Fruit fly (Drosophila melanogaster) whole organism, pupa: ENCODE data around the gene Ndae1.

Source experiments
- CG10348 ChIP-seq: fragments of 200-800 bp; sonication (Bioruptor generic); IDR thresholded peaks from 2 replicates; pipeline ENCODE4 v1.3.6; 2022; ENCODE audit warnings: missing biosample characterization, missing genetic modification characterization
- CG12605 ChIP-seq: fragments of 200-800 bp; sonication (Bioruptor generic); IDR thresholded peaks from 2 replicates; pipeline ENCODE4 v1.3.6; 2022; ENCODE audit warnings: missing biosample characterization, missing genetic modification characterization
- CG13204 ChIP-seq: fragments of 200-800 bp; sonication (Bioruptor generic); optimal IDR thresholded peaks from 2 replicates; lab custom pipeline; 2018; ENCODE audit warnings: missing biosample characterization, mild to moderate bottlenecking, missing genetic modification characterization, moderate library complexity
- CG14655 ChIP-seq: fragments of 200-800 bp; sonication (Bioruptor generic); optimal IDR thresholded peaks from 3 replicates; lab custom pipeline; 2017; ENCODE audit warnings: mild to moderate bottlenecking, missing biosample characterization, missing genetic modification reagents, missing genetic modification characterization
- CG15710 ChIP-seq: fragments of 200-800 bp; sonication (Bioruptor generic); optimal IDR thresholded peaks from 2 replicates; lab custom pipeline; 2018; ENCODE audit warnings: missing biosample characterization, mild to moderate bottlenecking, missing genetic modification characterization, moderate library complexity
- CG17806 ChIP-seq: fragments of 200-800 bp; sonication (Bioruptor generic); optimal IDR thresholded peaks from 2 replicates; lab custom pipeline; 2018; ENCODE audit warnings: missing biosample characterization, mild to moderate bottlenecking, missing genetic modification characterization, moderate library complexity
- CG32121 ChIP-seq: fragments of 200-800 bp; sonication (Bioruptor generic); IDR thresholded peaks from 2 replicates; pipeline ENCODE4 v1.3.6; 2022; ENCODE audit warnings: missing biosample characterization, missing genetic modification characterization
- CG34367 ChIP-seq: fragments of 200-800 bp; sonication (Bioruptor generic); optimal IDR thresholded peaks from 2 replicates; lab custom pipeline; 2018; ENCODE audit warnings: missing biosample characterization, mild to moderate bottlenecking, missing genetic modification characterization
- CG4496 ChIP-seq: fragments of 200-800 bp; sonication (Bioruptor generic); IDR thresholded peaks from 3 replicates; pipeline ENCODE4 v1.3.6; 2022; ENCODE audit warnings: missing biosample characterization, missing genetic modification characterization
- CG8159 ChIP-seq: fragments of 200-800 bp; sonication (Bioruptor generic); optimal IDR thresholded peaks from 3 replicates; lab custom pipeline; 2018; ENCODE audit warnings: missing biosample characterization, mild to moderate bottlenecking, missing genetic modification characterization, moderate library complexity
- CG8301 ChIP-seq: fragments of 200-800 bp; sonication (Bioruptor generic); optimal IDR thresholded peaks from 2 replicates; lab custom pipeline; 2018; ENCODE audit warnings: missing biosample characterization, mild to moderate bottlenecking, missing genetic modification characterization
- CG9948 ChIP-seq: fragments of 200-800 bp; sonication (Bioruptor generic); optimal IDR thresholded peaks from 2 replicates; lab custom pipeline; 2018; ENCODE audit warnings: missing biosample characterization, mild to moderate bottlenecking, missing genetic modification characterization, moderate library complexity
- D1 ChIP-seq: fragments of 200-800 bp; sonication (Bioruptor generic); optimal IDR thresholded peaks from 2 replicates; lab custom pipeline; 2018; ENCODE audit warnings: missing biosample characterization, mild to moderate bottlenecking, missing genetic modification characterization, moderate library complexity
- EcR ChIP-seq: fragments of 200-800 bp; sonication (Bioruptor generic); optimal IDR thresholded peaks from 3 replicates; lab custom pipeline; 2019; ENCODE audit warnings: missing biosample characterization, missing genetic modification characterization, mild to moderate bottlenecking, moderate library complexity, missing genetic modification reagents
- Ets98B ChIP-seq: fragments of 200-800 bp; sonication (Bioruptor generic); IDR thresholded peaks from 2 replicates; pipeline ENCODE4 v1.3.6; 2022; ENCODE audit warnings: missing biosample characterization, missing genetic modification characterization
- Pif1A ChIP-seq: fragments of 200-800 bp; sonication (Bioruptor generic); optimal IDR thresholded peaks from 3 replicates; lab custom pipeline; 2016; ENCODE audit warnings: missing biosample characterization, missing genetic modification characterization
- Pif1B ChIP-seq: fragments of 200-800 bp; sonication (Bioruptor generic); optimal IDR thresholded peaks from 3 replicates; lab custom pipeline; 2016; ENCODE audit warnings: missing biosample characterization, missing genetic modification characterization
- Snoo ChIP-seq: fragments of 200-800 bp; sonication (Bioruptor generic); optimal IDR thresholded peaks from 3 replicates; lab custom pipeline; 2017; ENCODE audit warnings: missing biosample characterization, mild to moderate bottlenecking, missing genetic modification characterization, inconsistent platforms
- fd96Ca ChIP-seq: fragments of 200-800 bp; sonication (Bioruptor generic); IDR thresholded peaks from 3 replicates; pipeline ENCODE4 v1.3.6; 2022; ENCODE audit warnings: missing biosample characterization, missing genetic modification characterization
- gl ChIP-seq: fragments of 200-800 bp; sonication (Bioruptor generic); optimal IDR thresholded peaks from 2 replicates; lab custom pipeline; 2018; ENCODE audit warnings: missing biosample characterization, mild to moderate bottlenecking, missing genetic modification characterization
- rn ChIP-seq: fragments of 200-800 bp; sonication (Bioruptor generic); IDR thresholded peaks from 2 replicates; pipeline ENCODE4 v1.3.6; 2022; ENCODE audit warnings: missing biosample characterization, missing genetic modification characterization

Ndae1 gene

DNA sequence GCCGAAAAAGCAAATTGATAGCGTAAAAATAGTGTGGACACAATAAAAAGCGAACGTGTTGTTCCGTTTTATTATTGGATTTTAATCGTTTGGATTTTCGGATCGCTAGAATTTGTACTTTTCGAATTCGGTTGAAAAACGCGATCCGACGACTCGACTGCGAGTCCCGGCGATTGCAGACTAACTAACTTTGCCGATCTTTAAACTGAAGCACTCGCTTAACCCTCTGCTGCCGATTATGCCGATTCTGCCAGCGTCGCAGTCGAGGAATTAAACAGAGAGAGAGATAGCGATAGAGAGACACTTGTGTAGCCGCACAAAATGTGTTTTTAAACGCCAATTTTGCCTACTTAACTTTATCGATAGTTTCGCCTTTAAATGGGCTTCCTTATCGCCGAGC is 8.8 kb downstream of the Ndae1 start:
- TF ChIP-seq CG8301 (tag; lab: Kevin White, UChicago): no peak
- TF ChIP-seq CG10348 (GFP tag; lab: Robert Waterston, UW): no peak
- no peak for TF ChIP-seq Snoo
- no peak for TF ChIP-seq CG32121 (GFP tag; lab: Robert Waterston, UW)
- TF ChIP-seq Pif1B (GFP tag; lab: Kevin White, UChicago): no peak
- TF ChIP-seq CG13204 (GFP tag; lab: Kevin White, UChicago): no peak
- no peak for TF ChIP-seq CG15710 (tag; lab: Kevin White, UChicago)

dm6 chr2L:7239310-7239709 is 9.8 kb downstream of the Ndae1 start:
- TF ChIP-seq CG9948: no peak
- TF ChIP-seq Snoo: peak; percentile 21
- TF ChIP-seq, all 21 proteins: peak for 1

- TF ChIP-seq CG34367 (tag; lab: Kevin White, UChicago) (no peak), EcR (GFP tag; lab: Kevin White, UChicago) (no peak), Pif1A (no peak), CG4496 (GFP tag; lab: Robert Waterston, UW) (no peak), CG9948 (no peak), CG14655 (GFP tag; lab: Kevin White, UChicago) (no peak), gl (tag; lab: Kevin White, UChicago) (no peak)
These were observed 16.4 kb downstream of the Ndae1 start, which contains the start of gene CG43800 for dm6 chr2L:7232713-7233112. TSS of gene CG43800 (minus strand) at chr2L:7232813.

dm6 chr2L:7227434-7227833 is 21.7 kb downstream of the Ndae1 start, which contains the start of gene CG43799:
TSS of gene CG43799 (plus strand) at chr2L:7227734.
- TF ChIP-seq Snoo (no peak), fd96Ca (no peak), CG9948 (no peak), D1 (tag; lab: Kevin White, UChicago) (no peak), CG15710 (tag; lab: Kevin White, UChicago) (no peak), Pif1A (no peak), CG8159 (tag; lab: Kevin White, UChicago) (no peak), CG4496 (GFP tag; lab: Robert Waterston, UW) (no peak), EcR (GFP tag; lab: Kevin White, UChicago) (no peak), CG34367 (tag; lab: Kevin White, UChicago) (no peak), CG14655 (GFP tag; lab: Kevin White, UChicago) (no peak), CG32121 (GFP tag; lab: Robert Waterston, UW) (no peak), rn (GFP tag; lab: Robert Waterston, UW) (no peak), CG17806 (tag; lab: Kevin White, UChicago) (no peak), CG12605 (no peak), CG8301 (tag; lab: Kevin White, UChicago) (no peak), CG13204 (GFP tag; lab: Kevin White, UChicago) (no peak), Pif1B (GFP tag; lab: Kevin White, UChicago) (no peak)

DNA sequence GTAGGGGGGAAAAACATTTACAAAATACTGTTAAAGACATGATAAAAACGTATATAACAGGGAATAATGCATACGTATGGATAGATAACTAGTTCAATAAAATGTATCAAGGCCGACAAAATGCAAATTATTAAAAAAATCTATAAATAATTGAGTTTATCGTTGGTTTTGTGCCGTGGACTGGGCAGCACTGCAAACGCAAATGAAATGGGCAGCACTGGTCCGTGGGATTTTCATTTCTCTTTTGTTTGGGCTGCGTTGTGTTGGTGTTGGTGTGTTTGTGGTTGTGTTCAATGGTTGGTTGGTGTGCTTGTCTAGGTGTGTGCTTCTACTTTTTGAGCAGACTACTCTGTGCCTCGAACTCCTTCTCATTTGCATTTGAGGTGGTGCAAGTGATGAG is 22.6 kb downstream of the Ndae1 start:
- TF ChIP-seq EcR (GFP tag; lab: Kevin White, UChicago) (no peak), D1 (tag; lab: Kevin White, UChicago) (no peak), CG34367 (tag; lab: Kevin White, UChicago) (no peak), Ets98B (GFP tag; lab: Robert Waterston, UW) (no peak), rn (GFP tag; lab: Robert Waterston, UW) (no peak), CG17806 (tag; lab: Kevin White, UChicago) (no peak), CG8301 (tag; lab: Kevin White, UChicago) (no peak), CG10348 (GFP tag; lab: Robert Waterston, UW) (no peak), CG32121 (GFP tag; lab: Robert Waterston, UW) (no peak), fd96Ca (no peak), Pif1B (GFP tag; lab: Kevin White, UChicago) (no peak), CG14655 (GFP tag; lab: Kevin White, UChicago) (no peak), Snoo (no peak), CG15710 (tag; lab: Kevin White, UChicago) (no peak), CG9948 (no peak), gl (tag; lab: Kevin White, UChicago) (no peak), CG8159 (tag; lab: Kevin White, UChicago) (no peak), CG12605 (no peak), Pif1A (no peak)

- TF ChIP-seq CG4496 (GFP tag; lab: Robert Waterston, UW): peak; percentile 43; the same call in 2 of the 3 replicates
- TF ChIP-seq CG10348 (GFP tag; lab: Robert Waterston, UW): no peak
- TF ChIP-seq CG14655 (GFP tag; lab: Kevin White, UChicago): no peak
These were observed 26.3 kb downstream of the Ndae1 start, which contains the start of gene mEFG1 for dm6 chr2L:7222829-7223272. TSS of gene mEFG1 (minus strand) at chr2L:7223081.

dm6 chr2L:7219650-7220267 is 29.4 kb downstream of the Ndae1 start, which contains the start of gene CG13784:
TSS of gene CG13784 (minus strand) at chr2L:7220033.
- TF ChIP-seq Ets98B (GFP tag; lab: Robert Waterston, UW) (0 out of 2 replicates have a peak, but pooled peaks have one; percentile 44), CG34367 (tag; lab: Kevin White, UChicago) (peak; percentile 13), CG14655 (GFP tag; lab: Kevin White, UChicago) (no peak), CG8159 (tag; lab: Kevin White, UChicago) (no peak), CG17806 (tag; lab: Kevin White, UChicago) (no peak), gl (tag; lab: Kevin White, UChicago) (no peak), rn (GFP tag; lab: Robert Waterston, UW) (no peak), fd96Ca (no peak), Pif1B (GFP tag; lab: Kevin White, UChicago) (peak; percentile 28), Snoo (peak; percentile 14), CG10348 (GFP tag; lab: Robert Waterston, UW) (no peak), CG8301 (tag; lab: Kevin White, UChicago) (peak; percentile 16), D1 (tag; lab: Kevin White, UChicago) (no peak), CG32121 (GFP tag; lab: Robert Waterston, UW) (peak; percentile 33), Pif1A (no peak), CG15710 (tag; lab: Kevin White, UChicago) (peak; percentile 19), CG12605 (peak; percentile 19; the same call in 1 of the 2 replicates), CG4496 (GFP tag; lab: Robert Waterston, UW) (peak; percentile 76), CG9948 (no peak), EcR (GFP tag; lab: Kevin White, UChicago) (no peak), CG13204 (GFP tag; lab: Kevin White, UChicago) (no peak)
